Fruit fly (Drosophila melanogaster): ENCODE data around the gene CG13950.
A peak's percentile ranks its signal among the peaks of the same experiment; 100 is the strongest.

The CG13950 gene

dm6 chr2L:847189-847987 lies 12.6 kb upstream of the CG13950 start (continued):
- TF ChIP-seq CG14710 (tag; optimal IDR thresholded peaks at IDR 0.05) (no peak), CG30431 (GFP tag; optimal IDR thresholded peaks at IDR 0.05) (no peak), CG3407 (GFP tag; optimal IDR thresholded peaks at IDR 0.05) (no peak), CG7372 (GFP tag; IDR thresholded peaks at IDR 0.05) (no peak), ash1 (GFP tag; optimal IDR thresholded peaks at IDR 0.05) (no peak), CG12299 (tag; optimal IDR thresholded peaks at IDR 0.05) (no peak), CG7357 (GFP tag; IDR thresholded peaks at IDR 0.05) (no peak), CG6683 (GFP tag; optimal IDR thresholded peaks at IDR 0.05) (no peak), Neu2 (GFP tag; optimal IDR thresholded peaks at IDR 0.05; ENCODE audit: borderline replicate concordance) (no peak), Gsc (GFP tag; IDR thresholded peaks at IDR 0.05) (no peak), pros (GFP tag; optimal IDR thresholded peaks at IDR 0.05) (no peak), zen (tag; optimal IDR thresholded peaks at IDR 0.05) (no peak), pnt (GFP tag; optimal IDR thresholded peaks at IDR 0.05) (no peak), CG10543 (GFP tag; optimal IDR thresholded peaks at IDR 0.05) (no peak), CG6765 (GFP tag; optimal IDR thresholded peaks at IDR 0.05) (no peak), CG7839 (tag; optimal IDR thresholded peaks at IDR 0.05) (peak; percentile 12), Scr (GFP tag; IDR thresholded peaks at IDR 0.05; ENCODE audit: partially characterized antibody) (no peak), CG1233 (GFP tag; optimal IDR thresholded peaks at IDR 0.05) (no peak), Rfx (GFP tag; IDR thresholded peaks at IDR 0.05) (no peak), sima (GFP tag; optimal IDR thresholded peaks at IDR 0.05) (no peak), crp (GFP tag; optimal IDR thresholded peaks at IDR 0.05) (no peak), Atf6 (GFP tag; IDR thresholded peaks at IDR 0.05) (no peak), Drgx (GFP tag; IDR thresholded peaks at IDR 0.05) (0 out of 2 replicates have a peak, but pooled peaks have one; percentile 24), CG11398 (GFP tag; optimal IDR thresholded peaks at IDR 0.05) (no peak), NC2α (GFP tag; optimal IDR thresholded peaks at IDR 0.05) (no peak), klu (GFP tag; IDR thresholded peaks at IDR 0.05) (no peak), pan (optimal IDR thresholded peaks at IDR 0.05) (no peak), pan (GFP tag; optimal IDR thresholded peaks at IDR 0.05 in 1 of 2, IDR thresholded peaks at IDR 0.05 in 1 of 2) (no peak), CG32772 (GFP tag; IDR thresholded peaks at IDR 0.05) (no peak), GATAe (GFP tag; conservative IDR thresholded peaks at IDR 0.05) (no peak), sens (GFP tag) (peak; percentile 85), MESR4 (GFP tag; optimal IDR thresholded peaks at IDR 0.05) (no peak), dm (GFP tag; optimal IDR thresholded peaks at IDR 0.05) (no peak), CG2120 (GFP tag; optimal IDR thresholded peaks at IDR 0.05) (peak; percentile 12), pb (GFP tag; optimal IDR thresholded peaks at IDR 0.05) (no peak), cad (GFP tag; optimal IDR thresholded peaks at IDR 0.05) (no peak), salm (tag; optimal IDR thresholded peaks at IDR 0.05) (no peak), seq (GFP tag; IDR thresholded peaks at IDR 0.05) (no peak), CG1024 (GFP tag; IDR thresholded peaks at IDR 0.05) (no peak), kni (GFP tag; optimal IDR thresholded peaks at IDR 0.05) (no peak), grau (tag; optimal IDR thresholded peaks at IDR 0.05) (peak; percentile 10), NK7.1 (GFP tag; optimal IDR thresholded peaks at IDR 0.05) (no peak), CG6854 (GFP tag; optimal IDR thresholded peaks at IDR 0.05) (no peak), esg (GFP tag; conservative IDR thresholded peaks at IDR 0.05) (no peak), CG2678 (tag; optimal IDR thresholded peaks at IDR 0.05) (peak; percentile 36), D19B (GFP tag; optimal IDR thresholded peaks at IDR 0.05) (no peak), pita (GFP tag; optimal IDR thresholded peaks at IDR 0.05) (no peak), gcm2 (GFP tag; optimal IDR thresholded peaks at IDR 0.05) (no peak), CG8924 (tag; optimal IDR thresholded peaks at IDR 0.05) (peak; percentile 19), Optix (GFP tag; IDR thresholded peaks at IDR 0.05) (no peak), slou (GFP tag; optimal IDR thresholded peaks at IDR 0.05) (no peak)

Measured in whole organism, embryonic.